Worm (Caenorhabditis elegans): ENCODE measurements around the gene Y77E11A.8.

DNA sequence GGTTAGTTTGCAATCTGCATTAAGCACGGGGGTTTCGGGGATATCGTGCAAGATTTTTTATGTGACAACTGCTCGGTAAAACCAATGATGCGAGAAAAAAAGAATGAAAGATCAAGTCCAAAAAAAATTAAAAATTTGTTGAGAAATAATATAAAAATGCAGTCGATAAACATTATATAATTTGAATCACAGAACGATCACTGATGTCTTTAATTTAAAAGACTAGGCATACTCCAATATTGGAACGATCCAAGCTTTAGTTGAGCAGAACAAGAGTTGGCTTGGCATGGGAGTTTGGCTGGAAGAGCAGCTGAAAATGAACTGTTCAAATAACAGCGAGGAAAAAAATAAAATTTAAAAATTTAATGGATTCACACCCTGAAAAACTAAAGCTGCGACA lies 2.4 kb upstream of the Y77E11A.8 start, which contains the start of gene clec-171:
- TF ChIP-seq ceh-16 (tag; optimal IDR thresholded peaks at IDR 0.05) (no peak), unc-39 (tag; optimal IDR thresholded peaks at IDR 0.05) (no peak)

All from whole organism, L3 larva.